Worm (Caenorhabditis elegans) whole organism, L4 larva: ENCODE measurements around the gene clec-214.

Source experiments
- F44E2.7 ChIP-seq: fragments of 200-800 bp; sonication (Bioruptor generic); IDR thresholded peaks from 2 replicates; pipeline ENCODE4 v2.1.2; 2022; ENCODE audit warnings: missing genetic modification characterization, missing compliant biosample characterization
- R02D3.7 ChIP-seq: fragments of 150-350 bp; sonication (generic microtip); optimal IDR thresholded peaks from 3 replicates; lab custom pipeline; 2014; ENCODE audit warnings: missing biosample characterization, missing genetic modification characterization
- Y48G9A.11 ChIP-seq: fragments of 200-800 bp; sonication (Bioruptor generic); IDR thresholded peaks from 2 replicates; pipeline ENCODE4 v1.3.6; 2022; ENCODE audit warnings: missing genetic modification reagents, missing genetic modification characterization, missing compliant biosample characterization
- fkh-10 ChIP-seq: fragments of 150-350 bp; optimal IDR thresholded peaks from 2 replicates; lab custom pipeline; 2014; ENCODE audit warnings: missing biosample characterization, missing genetic modification reagents, missing genetic modification characterization
- gei-8 ChIP-seq: fragments of 200-800 bp; sonication (Bioruptor generic); optimal IDR thresholded peaks from 2 replicates; lab custom pipeline; 2018; ENCODE audit warnings: mild to moderate bottlenecking, missing genetic modification characterization, missing compliant biosample characterization
- rbr-2 ChIP-seq: sonication (generic microtip); optimal IDR thresholded peaks from 2 replicates; lab custom pipeline; 2016; ENCODE audit warnings: missing genotype, missing genetic modification characterization, missing compliant biosample characterization
- unc-39 ChIP-seq: sonication (generic microtip); optimal IDR thresholded peaks from 2 replicates; lab custom pipeline; 2017; ENCODE audit warnings: missing biosample characterization, missing genetic modification characterization

ce11 chrV:7631732-7632131 is 21.6 kb downstream of the clec-214 start, which contains the start of gene srd-25:
- TF ChIP-seq R02D3.7 (tag; lab: Kevin White, UChicago) (no peak), F44E2.7 (GFP tag; lab: Robert Waterston, UW) (no peak), gei-8 (no peak), rbr-2 (tag; lab: Kevin White, UChicago) (no peak), fkh-10 (no peak), unc-39 (tag; lab: Kevin White, UChicago) (no peak), Y48G9A.11 (GFP tag; lab: Robert Waterston, UW) (no peak)
